Worm (Caenorhabditis elegans) whole organism, L2 larva: ENCODE measurements around the gene nhr-56.
"Not testable (repeated sequence)": the region's sequence is repeated elsewhere in the genome, so short reads cannot be mapped to it uniquely, and the experiment has no call there.

ENCODE experiments used
- C34F6.9 ChIP-seq: fragments of 150-350 bp; optimal IDR thresholded peaks from 2 replicates; lab custom pipeline; 2014; ENCODE audit warnings: missing biosample characterization, missing genetic modification characterization
- F13H6.1 ChIP-seq: sonication (generic microtip); optimal IDR thresholded peaks from 2 replicates; lab custom pipeline; 2016; ENCODE audit warnings: missing genetic modification characterization, missing compliant biosample characterization
- R02D3.7 ChIP-seq: fragments of 150-350 bp; optimal IDR thresholded peaks from 2 replicates; lab custom pipeline; 2014; ENCODE audit warnings: missing biosample characterization, missing genetic modification characterization
- ZK546.5 ChIP-seq: sonication (generic microtip); optimal IDR thresholded peaks from 2 replicates; lab custom pipeline; 2017; ENCODE audit warnings: missing biosample characterization, missing genetic modification characterization
- alr-1 ChIP-seq: fragments of 150-350 bp; optimal IDR thresholded peaks from 2 replicates; lab custom pipeline; 2014; ENCODE audit warnings: missing biosample characterization, missing genetic modification characterization
- blmp-1 ChIP-seq: sonication (generic microtip); optimal IDR thresholded peaks from 2 replicates; lab custom pipeline; 2017; ENCODE audit warnings: missing genetic modification characterization, mild to moderate bottlenecking, missing compliant biosample characterization, antibody characterized with exemption, moderate library complexity; ENCODE audit not compliant: insufficient read depth
- ceh-16 ChIP-seq: fragments of 150-350 bp; optimal IDR thresholded peaks from 2 replicates; lab custom pipeline; 2014; ENCODE audit warnings: missing biosample characterization, missing genetic modification characterization
- ceh-82 ChIP-seq: fragments of 150-350 bp; optimal IDR thresholded peaks from 2 replicates; lab custom pipeline; 2014; ENCODE audit warnings: missing biosample characterization, missing genetic modification characterization
- crh-2 ChIP-seq: sonication (generic microtip); optimal IDR thresholded peaks from 2 replicates; lab custom pipeline; 2017; ENCODE audit warnings: missing biosample characterization, missing genetic modification characterization
- dmd-4 ChIP-seq: sonication (generic microtip); optimal IDR thresholded peaks from 2 replicates; lab custom pipeline; 2017; ENCODE audit warnings: missing biosample characterization, missing genetic modification characterization
- egl-27 ChIP-seq: sonication (generic microtip); optimal IDR thresholded peaks from 3 replicates; lab custom pipeline; 2017; ENCODE audit warnings: missing biosample characterization, missing genetic modification reagents, missing genetic modification characterization
- elt-1 ChIP-seq: fragments of 150-350 bp; optimal IDR thresholded peaks from 2 replicates; lab custom pipeline; 2014; ENCODE audit warnings: missing biosample characterization, missing genetic modification characterization
- fos-1 ChIP-seq: fragments of 150-350 bp; optimal IDR thresholded peaks from 2 replicates; lab custom pipeline; 2014; ENCODE audit warnings: missing biosample characterization, missing genetic modification characterization
- gmeb-1 ChIP-seq: fragments of 150-350 bp; optimal IDR thresholded peaks from 2 replicates; lab custom pipeline; 2014; ENCODE audit warnings: missing biosample characterization, missing genetic modification characterization
- lin-39 ChIP-seq: fragments of 150-350 bp; optimal IDR thresholded peaks from 2 replicates; lab custom pipeline; 2014; ENCODE audit warnings: missing biosample characterization, missing genetic modification reagents, missing genetic modification characterization
- mdl-1 ChIP-seq, 2 experiments: fragments of 150-350 bp in 1 of 2; sonication (generic microtip) in 1 of 2; optimal IDR thresholded peaks; 2 replicates each; lab custom pipeline; 2017; ENCODE audit warnings: missing biosample characterization in 2 of 2, missing genetic modification characterization in 2 of 2
- nhr-11 ChIP-seq: fragments of 150-350 bp; optimal IDR thresholded peaks from 2 replicates; lab custom pipeline; 2014; ENCODE audit warnings: missing biosample characterization, missing genetic modification characterization
- nhr-12 ChIP-seq: fragments of 150-350 bp; optimal IDR thresholded peaks from 2 replicates; lab custom pipeline; 2014; ENCODE audit warnings: missing biosample characterization, missing genetic modification characterization
- nhr-129 ChIP-seq: fragments of 150-350 bp; optimal IDR thresholded peaks from 2 replicates; lab custom pipeline; 2014; ENCODE audit warnings: missing biosample characterization, missing genetic modification characterization
- nhr-23 ChIP-seq: fragments of 150-350 bp; optimal IDR thresholded peaks from 2 replicates; lab custom pipeline; 2014; ENCODE audit warnings: missing biosample characterization, missing genetic modification reagents, missing genetic modification characterization
- nhr-237 ChIP-seq: fragments of 150-350 bp; optimal IDR thresholded peaks from 2 replicates; lab custom pipeline; 2014; ENCODE audit warnings: missing biosample characterization, missing genetic modification characterization
- nhr-6 ChIP-seq: fragments of 150-350 bp; optimal IDR thresholded peaks from 2 replicates; lab custom pipeline; 2014; ENCODE audit warnings: missing biosample characterization, missing genetic modification characterization
- sem-4 ChIP-seq: fragments of 150-350 bp; optimal IDR thresholded peaks from 2 replicates; lab custom pipeline; 2014; ENCODE audit warnings: missing biosample characterization, missing genetic modification reagents, missing genetic modification characterization
- skn-1 ChIP-seq: sonication (generic microtip); optimal IDR thresholded peaks from 2 replicates; lab custom pipeline; 2017; ENCODE audit warnings: missing biosample characterization, missing genetic modification characterization
- sma-3 ChIP-seq: sonication (generic microtip); optimal IDR thresholded peaks from 2 replicates; lab custom pipeline; 2016; ENCODE audit warnings: missing genetic modification reagents, missing genetic modification characterization, missing compliant biosample characterization
- sma-9 ChIP-seq, 2 experiments: fragments of 150-350 bp in 1 of 2; sonication (generic microtip) in 1 of 2; optimal IDR thresholded peaks; 2 replicates each; lab custom pipeline; 2014 to 2016; ENCODE audit warnings: missing genetic modification characterization in 2 of 2, mild to moderate bottlenecking in 1 of 2, missing biosample characterization in 1 of 2, missing compliant biosample characterization in 1 of 2, missing genetic modification reagents in 1 of 2, moderate library complexity in 1 of 2
- unc-55 ChIP-seq: fragments of 150-350 bp; sonication (generic microtip); optimal IDR thresholded peaks from 3 replicates; lab custom pipeline; 2014; ENCODE audit warnings: missing biosample characterization, missing genetic modification reagents, missing genetic modification characterization
- ztf-11 ChIP-seq: sonication (generic microtip); optimal IDR thresholded peaks from 2 replicates; lab custom pipeline; 2017; ENCODE audit warnings: missing biosample characterization, missing genetic modification characterization

nhr-56 gene

ce11 chrV:2244751-2245150 lies 25.9 kb downstream of the nhr-56 start, which contains the start of gene cyp-33C5:
Gene cyp-33C5, plus strand, starts transcription at chrV:2245004.
- TF ChIP-seq nhr-237 (tag; lab: Kevin White, UChicago) (no peak), lin-39 (tag; lab: Kevin White, UChicago) (no peak), gmeb-1 (tag; lab: Kevin White, UChicago) (peak; percentile 28), ceh-82 (tag; lab: Kevin White, UChicago) (no peak), ztf-11 (tag; lab: Kevin White, UChicago) (no peak), sma-3 (GFP tag; lab: Kevin White, UChicago) (peak; percentile 5), unc-55 (GFP tag; lab: Kevin White, UChicago) (peak; percentile 2), sma-9 (GFP tag; optimal IDR thresholded peaks at IDR 0.05; lab: Kevin White, UChicago) (peak; percentile 74), sma-9 (tag; optimal IDR thresholded peaks at IDR 0.05; lab: Kevin White, UChicago) (no peak), mdl-1 (tag; optimal IDR thresholded peaks at IDR 0.05; lab: Kevin White, UChicago) (no peak), fos-1 (tag; lab: Kevin White, UChicago) (peak; percentile 44), dmd-4 (tag; lab: Kevin White, UChicago) (no peak), nhr-129 (peak; percentile 26)

ce11 chrV:2249310-2249709 lies 30.5 kb downstream of the nhr-56 start, which contains the start of gene cyp-33C6:
Gene cyp-33C6, minus strand, starts transcription at chrV:2249410.
- no peak for TF ChIP-seq ztf-11 (tag; lab: Kevin White, UChicago)
- no peak for TF ChIP-seq nhr-129
- TF ChIP-seq nhr-6, result no peak
- no peak for TF ChIP-seq sem-4 (tag; lab: Kevin White, UChicago)
- TF ChIP-seq R02D3.7 (tag; lab: Kevin White, UChicago), result no peak
- TF ChIP-seq gmeb-1 (tag; lab: Kevin White, UChicago), result no peak
- no peak for TF ChIP-seq nhr-12
- TF ChIP-seq F13H6.1 (tag; lab: Kevin White, UChicago), result no peak
- TF ChIP-seq elt-1, result no peak
- TF ChIP-seq alr-1 (tag; lab: Kevin White, UChicago), result no peak
- no peak for TF ChIP-seq sma-3 (GFP tag; lab: Kevin White, UChicago)
- TF ChIP-seq dmd-4 (tag; lab: Kevin White, UChicago), result no peak
- TF ChIP-seq egl-27 (tag; lab: Kevin White, UChicago), result no peak
- TF ChIP-seq ZK546.5, result no peak
- TF ChIP-seq, all 48 proteins: peak for 0

- TF ChIP-seq sma-9 (GFP tag; optimal IDR thresholded peaks at IDR 0.05; lab: Kevin White, UChicago) (peak; percentile 64), sma-9 (tag; optimal IDR thresholded peaks at IDR 0.05; lab: Kevin White, UChicago) (no peak), crh-2 (tag; lab: Kevin White, UChicago) (peak; percentile 46), fos-1 (tag; lab: Kevin White, UChicago) (peak; percentile 81), ZK546.5 (no peak), C34F6.9 (tag; lab: Kevin White, UChicago) (peak; percentile 17), nhr-129 (peak; percentile 59), skn-1 (tag; lab: Kevin White, UChicago) (peak; percentile 10), nhr-12 (no peak), gmeb-1 (tag; lab: Kevin White, UChicago) (peak; percentile 35)
Observed at ce11 chrV:2250126-2250590, 31.4 kb downstream of the nhr-56 start, which contains the start of gene cyp-33C7. Gene cyp-33C7, plus strand, starts transcription at chrV:2250540.

ce11 chrV:2251774-2252173 lies 33.0 kb downstream of the nhr-56 start:
- TF ChIP-seq sma-3 (GFP tag; lab: Kevin White, UChicago) (no peak), fos-1 (tag; lab: Kevin White, UChicago) (peak; percentile 11)

- TF ChIP-seq nhr-11 (tag; lab: Kevin White, UChicago) (no peak), blmp-1 (tag; lab: Kevin White, UChicago) (no peak), ceh-16 (tag; lab: Kevin White, UChicago) (no peak)
Observed at ce11 chrV:2254553-2255124, 35.8 kb downstream of the nhr-56 start, which contains the start of gene str-253. Gene str-253, minus strand, starts transcription at chrV:2254603.

- not testable (repeated sequence) for TF ChIP-seq nhr-23 (tag; lab: Kevin White, UChicago); sem-4 (tag; lab: Kevin White, UChicago); ZK546.5
Observed at ce11 chrV:2255191-2255590, 36.4 kb downstream of the nhr-56 start, which contains the start of gene F41B5.1. Gene F41B5.1, plus strand, starts transcription at chrV:2255533.
